Fruit fly (Drosophila melanogaster) whole organism, embryonic: ENCODE data around the gene CG43707.
A peak's percentile ranks its signal among the peaks of the same experiment; 100 is the strongest.

Experiments
- Atf6 ChIP-seq: fragments of 200-800 bp; sonication (Bioruptor generic); IDR thresholded peaks from 2 replicates; pipeline ENCODE4 v1.3.6; 2022; ENCODE audit warnings: missing biosample characterization, missing genetic modification characterization
- Awh ChIP-seq: fragments of 200-800 bp; sonication (Bioruptor generic); IDR thresholded peaks from 2 replicates; pipeline ENCODE4, ENCODE4 v1.3.6; 2022; ENCODE audit warnings: missing biosample characterization, missing genetic modification characterization
- CG10565 ChIP-seq: fragments of 200-800 bp; sonication (Bioruptor generic); optimal IDR thresholded peaks from 3 replicates; lab custom pipeline; 2016; ENCODE audit warnings: missing biosample characterization, mild to moderate bottlenecking, missing genetic modification characterization
- CG10979 ChIP-seq: fragments of 200-800 bp; sonication (Bioruptor generic); optimal IDR thresholded peaks from 2 replicates; lab custom pipeline; 2018; ENCODE audit warnings: missing biosample characterization, mild to moderate bottlenecking, missing genetic modification characterization, moderate library complexity
- CG11093 ChIP-seq: fragments of 200-800 bp; sonication (Bioruptor generic); IDR thresholded peaks from 3 replicates; pipeline ENCODE4 v1.3.6; 2022; ENCODE audit warnings: missing biosample characterization, missing genetic modification characterization
- CG11560 ChIP-seq: fragments of 200-800 bp; sonication (Bioruptor generic); IDR thresholded peaks from 3 replicates; pipeline ENCODE4 v1.3.6; 2022; ENCODE audit warnings: missing biosample characterization, missing genetic modification characterization
- CG12219 ChIP-seq: fragments of 200-800 bp; sonication (Bioruptor generic); optimal IDR thresholded peaks from 3 replicates; lab custom pipeline; 2018; ENCODE audit warnings: missing biosample characterization, mild to moderate bottlenecking, missing genetic modification characterization
- CG1233 ChIP-seq: fragments of 200-800 bp; sonication (Bioruptor generic); optimal IDR thresholded peaks from 4 replicates; lab custom pipeline; 2018; ENCODE audit warnings: missing biosample characterization, mild to moderate bottlenecking, missing genetic modification characterization
- CG14050 ChIP-seq: fragments of 200-800 bp; sonication (Bioruptor generic); IDR thresholded peaks from 3 replicates; pipeline ENCODE4 v1.3.6; 2022; ENCODE audit warnings: missing biosample characterization, missing genetic modification characterization
- CG17568 ChIP-seq: fragments of 200-800 bp; sonication (Bioruptor generic); optimal IDR thresholded peaks from 2 replicates; lab custom pipeline; 2018; ENCODE audit warnings: missing biosample characterization, mild to moderate bottlenecking, missing genetic modification characterization, moderate library complexity
- CG18476 ChIP-seq: fragments of 200-800 bp; sonication (Bioruptor generic); optimal IDR thresholded peaks from 2 replicates; lab custom pipeline; 2016; ENCODE audit warnings: missing biosample characterization, mild to moderate bottlenecking, missing genetic modification characterization
- CG18619 ChIP-seq: fragments of 200-800 bp; sonication (Bioruptor generic); optimal IDR thresholded peaks from 3 replicates; lab custom pipeline; 2017; ENCODE audit warnings: missing biosample characterization, mild to moderate bottlenecking, missing genetic modification characterization
- CG30403 ChIP-seq: fragments of 200-800 bp; sonication (Bioruptor generic); optimal IDR thresholded peaks from 3 replicates; lab custom pipeline; 2016; ENCODE audit warnings: missing biosample characterization, missing genetic modification characterization
- CG30431 ChIP-seq: fragments of 200-800 bp; sonication (Bioruptor generic); optimal IDR thresholded peaks from 2 replicates; lab custom pipeline; 2017; ENCODE audit warnings: missing biosample characterization, missing genetic modification characterization
- CG32772 ChIP-seq: fragments of 200-800 bp; sonication (Bioruptor generic); IDR thresholded peaks from 2 replicates; pipeline ENCODE4 v1.3.6; 2022; ENCODE audit warnings: missing biosample characterization, missing genetic modification characterization
- CG4854 ChIP-seq: fragments of 200-800 bp; sonication (Bioruptor generic); optimal IDR thresholded peaks from 2 replicates; lab custom pipeline; 2016; ENCODE audit warnings: missing biosample characterization, missing genetic modification characterization, inconsistent platforms
- CG7357 ChIP-seq: fragments of 200-800 bp; sonication (Bioruptor generic); IDR thresholded peaks from 3 replicates; pipeline ENCODE4 v1.3.6; 2022; ENCODE audit warnings: missing biosample characterization, missing genetic modification characterization
- CG9215 ChIP-seq: fragments of 200-800 bp; sonication (Bioruptor generic); IDR thresholded peaks from 2 replicates; pipeline ENCODE4 v1.3.6; 2022; ENCODE audit warnings: missing biosample characterization, missing genetic modification characterization
- CG9609 ChIP-seq: fragments of 200-800 bp; sonication (Bioruptor generic); optimal IDR thresholded peaks from 3 replicates; lab custom pipeline; 2016; ENCODE audit warnings: missing biosample characterization, missing genetic modification characterization
- Camta ChIP-seq: fragments of 200-800 bp; sonication (Bioruptor generic); optimal IDR thresholded peaks from 2 replicates; lab custom pipeline; 2016; ENCODE audit warnings: missing biosample characterization, missing genetic modification characterization
- Fer2 ChIP-seq: fragments of 200-800 bp; sonication (Bioruptor generic); optimal IDR thresholded peaks from 2 replicates; lab custom pipeline; 2018; ENCODE audit warnings: missing biosample characterization, mild to moderate bottlenecking, missing genetic modification characterization, moderate library complexity
- Fer3 ChIP-seq: fragments of 200-800 bp; sonication (Bioruptor generic); optimal IDR thresholded peaks from 2 replicates; lab custom pipeline; 2018; ENCODE audit warnings: missing biosample characterization, mild to moderate bottlenecking, missing genetic modification characterization, moderate library complexity
- HLH4C ChIP-seq: fragments of 200-800 bp; sonication (Bioruptor generic); IDR thresholded peaks from 3 replicates; pipeline ENCODE4 v1.3.6; 2022; ENCODE audit warnings: missing biosample characterization, missing genetic modification characterization; ENCODE audit not compliant: partially characterized antibody
- Hr51 ChIP-seq, 2 experiments: fragments of 200-800 bp; sonication (Bioruptor generic); optimal IDR thresholded peaks; 2 replicates in 1 of 2; 3 replicates in 1 of 2; lab custom pipeline; 2016 to 2018; ENCODE audit warnings: missing biosample characterization in 2 of 2, missing genetic modification characterization in 2 of 2, mild to moderate bottlenecking in 1 of 2, moderate library complexity in 1 of 2
- Kr ChIP-seq: fragments of 200-800 bp; sonication (Bioruptor generic); optimal IDR thresholded peaks from 2 replicates; lab custom pipeline; 2017; ENCODE audit warnings: missing biosample characterization, mild to moderate bottlenecking, missing genetic modification characterization
- Pdp1 ChIP-seq, 2 experiments: fragments of 200-800 bp; sonication (Bioruptor generic); optimal IDR thresholded peaks; 3 replicates each; lab custom pipeline; 2016; ENCODE audit warnings: missing biosample characterization in 2 of 2, missing genetic modification characterization in 2 of 2, mild to moderate bottlenecking in 1 of 2, moderate library complexity in 1 of 2
- Spps ChIP-seq: fragments of 200-800 bp; sonication (Bioruptor generic); optimal IDR thresholded peaks from 2 replicates; lab custom pipeline; 2018; ENCODE audit warnings: missing biosample characterization, mild to moderate bottlenecking, missing genetic modification characterization
- Tbp ChIP-seq: fragments of >200 bp; optimal IDR thresholded peaks from 2 replicates; lab custom pipeline; 2018; ENCODE audit warnings: missing biosample characterization, missing genetic modification characterization
- Trl ChIP-seq, 3 experiments: fragments of >200 bp in 2 of 3; fragments of 200-800 bp in 1 of 3; sonication (Bioruptor generic) in 1 of 3; optimal IDR thresholded peaks; 2 replicates in 1 of 3; 3 replicates in 2 of 3; lab custom pipeline; 2016 to 2017; ENCODE audit warnings: missing biosample characterization in 1 of 3, missing genetic modification characterization in 1 of 3
- YL-1 ChIP-seq: fragments of 200-800 bp; sonication (Bioruptor generic); optimal IDR thresholded peaks from 3 replicates; lab custom pipeline; 2017; ENCODE audit warnings: missing biosample characterization, mild to moderate bottlenecking, missing genetic modification characterization
- abd-A ChIP-seq: fragments of 200-800 bp; sonication (Bioruptor generic); optimal IDR thresholded peaks from 3 replicates; lab custom pipeline; 2019; ENCODE audit warnings: missing biosample characterization, mild to moderate bottlenecking, missing genetic modification characterization, moderate library complexity
- aop ChIP-seq: fragments of 200-800 bp; sonication (Bioruptor generic); IDR thresholded peaks from 2 replicates; pipeline ENCODE4 v1.3.6; 2022; ENCODE audit warnings: missing biosample characterization, missing genetic modification characterization
- cg ChIP-seq: fragments of 200-800 bp; sonication (Bioruptor generic); optimal IDR thresholded peaks from 3 replicates; lab custom pipeline; 2019; ENCODE audit warnings: missing biosample characterization, mild to moderate bottlenecking, missing genetic modification characterization, moderate library complexity
- chif ChIP-seq, 2 experiments: fragments of 200-800 bp; sonication (Bioruptor generic); optimal IDR thresholded peaks; 3 replicates each; lab custom pipeline; 2016; ENCODE audit warnings: missing biosample characterization in 2 of 2, missing genetic modification characterization in 2 of 2
- chn ChIP-seq: fragments of 200-800 bp; sonication (Bioruptor generic); optimal IDR thresholded peaks from 2 replicates; lab custom pipeline; 2016; ENCODE audit warnings: missing biosample characterization, missing genetic modification characterization
- fru ChIP-seq: fragments of >200 bp; optimal IDR thresholded peaks from 2 replicates; lab custom pipeline; 2017
- lab ChIP-seq: fragments of 200-800 bp; sonication (Bioruptor generic); optimal IDR thresholded peaks from 3 replicates; lab custom pipeline; 2017; ENCODE audit warnings: missing biosample characterization, missing genetic modification characterization, mild to moderate bottlenecking, moderate library complexity, missing genetic modification reagents
- oc ChIP-seq: fragments of 200-800 bp; sonication (Bioruptor generic); optimal IDR thresholded peaks from 2 replicates; lab custom pipeline; 2018; ENCODE audit warnings: missing biosample characterization, mild to moderate bottlenecking, missing genetic modification characterization, moderate library complexity
- onecut ChIP-seq: fragments of 200-800 bp; sonication (Bioruptor generic); IDR thresholded peaks from 2 replicates; pipeline ENCODE4 v1.3.6; 2022; ENCODE audit warnings: missing biosample characterization, missing genetic modification characterization
- pfk ChIP-seq: fragments of 200-800 bp; sonication (Bioruptor generic); optimal IDR thresholded peaks from 2 replicates; lab custom pipeline; 2018; ENCODE audit warnings: missing biosample characterization, mild to moderate bottlenecking, missing genetic modification characterization, moderate library complexity
- ranshi ChIP-seq: fragments of 200-800 bp; sonication (Bioruptor generic); IDR thresholded peaks from 2 replicates; pipeline ENCODE4 v1.3.6; 2022; ENCODE audit warnings: missing biosample characterization, missing genetic modification characterization
- ro ChIP-seq: fragments of 200-800 bp; sonication (Bioruptor generic); IDR thresholded peaks from 2 replicates; pipeline ENCODE4 v1.3.6; 2022; ENCODE audit warnings: missing biosample characterization, missing genetic modification characterization
- row ChIP-seq: fragments of 200-800 bp; sonication (Bioruptor generic); IDR thresholded peaks from 3 replicates; pipeline ENCODE4 v1.3.6; 2022; ENCODE audit warnings: missing biosample characterization, missing genetic modification characterization
- shn ChIP-seq: fragments of 200-800 bp; sonication (Bioruptor generic); optimal IDR thresholded peaks from 3 replicates; lab custom pipeline; 2016; ENCODE audit warnings: missing biosample characterization, missing genetic modification characterization
- sim ChIP-seq: fragments of 200-800 bp; sonication (Bioruptor generic); IDR thresholded peaks from 2 replicates; pipeline ENCODE4 v1.3.6; 2022; ENCODE audit warnings: missing biosample characterization, missing genetic modification characterization
- sqz ChIP-seq: fragments of 200-800 bp; sonication (Bioruptor generic); optimal IDR thresholded peaks from 3 replicates; lab custom pipeline; 2018; ENCODE audit warnings: missing biosample characterization, mild to moderate bottlenecking, missing genetic modification characterization
- unpg ChIP-seq: fragments of 200-800 bp; sonication (Bioruptor generic); optimal IDR thresholded peaks from 3 replicates; lab custom pipeline; 2018; ENCODE audit warnings: missing biosample characterization, mild to moderate bottlenecking, missing genetic modification characterization, moderate library complexity
- wor ChIP-seq: fragments of 200-800 bp; sonication (Bioruptor generic); IDR thresholded peaks from 2 replicates; pipeline ENCODE4 v1.3.6; 2022; ENCODE audit warnings: missing biosample characterization, missing genetic modification characterization
- z ChIP-seq: fragments of 200-800 bp; sonication (Bioruptor generic); IDR thresholded peaks from 3 replicates; pipeline ENCODE4 v1.3.6; 2022; ENCODE audit warnings: missing biosample characterization, missing genetic modification characterization
- zfh2 ChIP-seq: fragments of 200-800 bp; sonication (Bioruptor generic); optimal IDR thresholded peaks from 2 replicates; lab custom pipeline; 2016; ENCODE audit warnings: missing biosample characterization, missing genetic modification characterization

The CG43707 gene

DNA sequence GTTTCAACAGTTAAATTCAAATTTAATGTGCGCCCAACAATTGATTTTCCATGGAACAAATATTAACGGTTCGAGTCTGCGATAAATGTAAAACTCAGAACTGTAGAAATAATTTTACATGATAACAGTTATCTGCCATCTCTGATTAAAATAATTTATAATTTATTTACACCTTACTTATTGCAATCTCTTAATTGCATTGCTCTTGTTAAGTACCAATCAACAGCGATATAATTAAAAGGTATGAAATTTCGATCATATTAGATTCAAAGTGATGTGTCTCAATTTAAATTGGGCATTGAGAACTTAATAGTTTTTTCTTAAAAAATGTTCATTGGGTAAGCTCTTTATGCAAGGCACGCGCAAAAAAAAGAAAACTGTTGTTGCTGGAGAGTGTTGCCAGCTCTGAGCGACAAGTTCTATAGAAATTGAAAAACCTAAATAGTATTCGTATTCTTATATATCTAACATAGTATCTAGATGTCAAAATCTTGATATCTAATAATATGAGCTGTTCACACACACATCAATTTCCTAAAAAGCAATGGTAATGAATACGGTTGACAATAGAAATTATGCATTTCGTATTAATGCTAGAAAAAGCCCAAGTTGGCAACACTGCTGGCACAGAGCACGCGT lies 45.9 kb downstream of the CG43707 start (continued):
- no peak for TF ChIP-seq oc
- TF ChIP-seq pfk (GFP tag; lab: Kevin White, UChicago) = no peak
- peak; percentile 72 for TF ChIP-seq CG30403 (GFP tag; lab: Kevin White, UChicago)
- TF ChIP-seq CG18476 = peak; percentile 70
- no peak for TF ChIP-seq CG11093 (GFP tag; lab: Robert Waterston, UW)
- peak; percentile 65 for TF ChIP-seq ranshi (GFP tag; lab: Robert Waterston, UW)
- TF ChIP-seq CG9609 = no peak
- no peak for TF ChIP-seq CG4854
- TF ChIP-seq zfh2 = peak; percentile 56
- peak; percentile 39 for TF ChIP-seq CG30431 (GFP tag; lab: Kevin White, UChicago)
- TF ChIP-seq Pdp1 (GFP tag; optimal IDR thresholded peaks at IDR 0.05; lab: Kevin White, UChicago) = peak; percentile 26 to 94
- no peak for TF ChIP-seq Tbp (GFP tag; lab: Kevin White, UChicago)
- TF ChIP-seq sim (GFP tag; lab: Robert Waterston, UW) = no peak
- TF ChIP-seq z (GFP tag; lab: Robert Waterston, UW) = no peak
- peak; percentile 75 for TF ChIP-seq Atf6 (GFP tag; lab: Robert Waterston, UW)
- TF ChIP-seq CG17568 (GFP tag; lab: Kevin White, UChicago) = no peak
- TF ChIP-seq shn (GFP tag; lab: Kevin White, UChicago) = peak; percentile 34
- TF ChIP-seq wor = peak; percentile 38; the same call in 1 of the 2 replicates
- TF ChIP-seq CG7357 (GFP tag; lab: Robert Waterston, UW) = peak; percentile 51; the same call in 1 of the 3 replicates
- peak; percentile 80 for TF ChIP-seq Fer3 (tag; lab: Kevin White, UChicago)
- no peak for TF ChIP-seq aop (GFP tag; lab: Robert Waterston, UW)
- no peak for TF ChIP-seq Kr (GFP tag; lab: Kevin White, UChicago)
- TF ChIP-seq CG12219 (GFP tag; lab: Kevin White, UChicago) = peak; percentile 55
- peak; percentile 53 for TF ChIP-seq Camta (GFP tag; lab: Kevin White, UChicago)
- peak; percentile 49 for TF ChIP-seq CG10979
- TF ChIP-seq unpg (GFP tag; lab: Kevin White, UChicago) = peak; percentile 81
- TF ChIP-seq CG18619 (GFP tag; lab: Kevin White, UChicago) = peak; percentile 54
- TF ChIP-seq Fer2 (tag; lab: Kevin White, UChicago) = peak; percentile 65
- peak; percentile 10 for TF ChIP-seq CG10565 (GFP tag; lab: Kevin White, UChicago)
- TF ChIP-seq sqz (GFP tag; lab: Kevin White, UChicago) = no peak
- no peak for TF ChIP-seq cg (GFP tag; lab: Kevin White, UChicago)
- TF ChIP-seq onecut (GFP tag; lab: Robert Waterston, UW) = peak; percentile 81
- TF ChIP-seq CG1233 = peak; percentile 60
- TF ChIP-seq CG11560 = 0 out of 3 replicates have a peak, but pooled peaks have one; percentile 6
- TF ChIP-seq Hr51 (GFP tag; optimal IDR thresholded peaks at IDR 0.05; lab: Kevin White, UChicago) = peak in 1 of 2 experiments; percentile 42
- TF ChIP-seq chif (GFP tag; optimal IDR thresholded peaks at IDR 0.05; lab: Kevin White, UChicago) = peak in 1 of 2 experiments; percentile 30
- TF ChIP-seq chn = no peak
- peak; percentile 80 for TF ChIP-seq CG9215 (GFP tag; lab: Robert Waterston, UW)
- TF ChIP-seq CG14050 = peak; percentile 45; the same call in 2 of the 3 replicates

DNA sequence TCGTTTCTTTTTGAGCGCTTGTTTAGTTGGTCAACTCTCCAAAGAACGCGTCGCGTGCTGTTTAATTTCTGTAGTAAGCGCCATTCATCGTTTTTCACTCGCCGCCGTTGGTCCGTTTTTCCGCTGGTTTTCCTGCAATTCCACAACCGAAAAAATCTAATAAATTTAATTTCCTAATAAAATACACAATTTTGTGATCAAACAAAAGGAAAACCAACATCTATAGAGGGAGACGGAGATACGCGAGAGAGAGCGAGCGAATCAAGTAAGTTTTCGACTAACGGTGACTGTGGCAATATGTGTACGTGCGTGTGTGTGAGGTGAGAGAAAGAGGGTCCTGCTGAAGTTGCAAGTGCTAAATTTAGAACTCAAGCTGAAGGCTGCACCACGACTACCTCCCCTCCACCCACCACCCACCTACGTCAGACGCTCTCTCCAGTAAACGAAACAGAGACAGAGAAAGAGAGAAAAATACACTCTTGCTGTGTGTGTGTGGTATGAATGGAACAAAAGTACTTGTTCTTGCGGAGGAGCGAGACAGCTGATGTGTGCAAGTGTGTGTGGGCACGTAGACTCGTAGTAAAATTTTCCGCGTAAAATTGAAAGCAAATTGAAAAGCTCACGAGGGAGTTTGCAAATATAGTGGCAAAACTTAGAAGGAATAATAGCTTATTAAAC lies 46.5 kb downstream of the CG43707 start, which contains the start of gene Reph:
Gene Reph, plus strand, starts transcription at position 80 of the 678 bp plus-strand sequence.
- TF ChIP-seq Awh (GFP tag; lab: Robert Waterston, UW) (no peak), abd-A (tag; lab: Kevin White, UChicago) (peak; percentile 54), ro (GFP tag; lab: Robert Waterston, UW) (no peak), Trl (optimal IDR thresholded peaks at IDR 0.05; lab: Kevin White, UChicago) (peak; percentile 77 to 91), Trl (GFP tag; optimal IDR thresholded peaks at IDR 0.05; lab: Kevin White, UChicago) (peak; percentile 19), HLH4C (no peak), row (GFP tag; lab: Robert Waterston, UW) (peak; percentile 31; the same call in 2 of the 3 replicates), fru (no peak), Spps (tag; lab: Kevin White, UChicago) (no peak), YL-1 (peak; percentile 17), CG32772 (GFP tag; lab: Robert Waterston, UW) (no peak), lab (GFP tag; lab: Kevin White, UChicago) (peak; percentile 69)
